Fruit fly (Drosophila melanogaster): ENCODE measurements around the gene CG7920.

Gene CG7920

DNA sequence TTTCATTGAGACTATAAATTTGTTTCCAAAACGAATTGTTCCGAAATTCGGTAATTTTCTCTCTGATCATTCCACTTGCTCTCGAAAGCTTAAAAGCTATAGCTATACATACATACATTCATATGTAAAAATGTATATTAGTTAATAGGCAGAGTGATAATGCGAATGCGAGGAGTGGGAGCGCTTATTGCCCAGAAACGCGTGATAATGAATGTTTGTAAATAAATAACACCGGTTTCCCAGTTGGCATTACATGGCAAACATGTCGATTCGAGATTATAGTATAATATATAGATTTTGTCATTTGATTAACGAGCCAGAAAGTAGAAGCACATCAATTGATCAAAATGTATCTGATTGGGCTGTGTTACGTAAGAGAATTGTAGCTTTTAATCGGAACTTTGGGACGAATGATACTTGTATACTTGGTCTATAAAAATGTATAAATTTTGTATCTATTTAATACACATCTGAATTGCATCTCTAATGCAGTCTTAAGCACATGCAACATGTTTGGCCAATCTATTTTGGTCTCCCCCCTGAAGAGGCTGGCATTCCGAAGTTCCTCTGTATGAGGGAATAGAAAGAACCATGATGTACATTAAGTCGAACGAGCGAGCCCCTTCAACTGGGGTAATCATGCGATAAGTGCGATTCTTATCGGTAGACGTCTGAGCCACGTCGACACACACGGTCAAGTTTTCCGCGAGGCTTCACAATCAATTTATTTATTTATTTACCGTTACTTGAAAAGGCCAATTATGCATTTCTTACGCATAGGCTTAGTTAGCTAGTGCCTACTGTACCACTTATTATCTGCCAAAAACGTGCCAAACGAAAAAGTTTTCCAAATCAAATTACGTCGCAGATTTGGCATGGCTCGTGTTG is 2.2 kb downstream of the CG7920 start (continued):
- TF ChIP-seq Xbp1 (GFP tag; optimal IDR thresholded peaks at IDR 0.05) = peak; percentile 18
- TF ChIP-seq ci (GFP tag; IDR thresholded peaks at IDR 0.05) = no peak
- peak; percentile 85 for TF ChIP-seq CG10274 (GFP tag; optimal IDR thresholded peaks at IDR 0.05)
- TF ChIP-seq Gsc (GFP tag; IDR thresholded peaks at IDR 0.05) = no peak
- TF ChIP-seq CG4617 (GFP tag; optimal IDR thresholded peaks at IDR 0.05; ENCODE audit: borderline replicate concordance) = no peak
- no peak for TF ChIP-seq CG3995 (GFP tag; optimal IDR thresholded peaks at IDR 0.05)
- TF ChIP-seq CG14965 (GFP tag; optimal IDR thresholded peaks at IDR 0.05; ENCODE audit: borderline replicate concordance) = no peak
- no peak for TF ChIP-seq sima (GFP tag; optimal IDR thresholded peaks at IDR 0.05)
- no peak for TF ChIP-seq Bgb (GFP tag; IDR thresholded peaks at IDR 0.05; ENCODE audit: partially characterized antibody)
- no peak for TF ChIP-seq CG18476 (GFP tag; optimal IDR thresholded peaks at IDR 0.05)
- no peak for TF ChIP-seq CG6654 (GFP tag; optimal IDR thresholded peaks at IDR 0.05)
- TF ChIP-seq dan (GFP tag; IDR thresholded peaks at IDR 0.05) = no peak
- TF ChIP-seq CG12659 (GFP tag; optimal IDR thresholded peaks at IDR 0.05) = peak; percentile 11
- peak; percentile 36; the same call in 1 of the 2 replicates for TF ChIP-seq al (GFP tag; IDR thresholded peaks at IDR 0.05)
- TF ChIP-seq hb (GFP tag; IDR thresholded peaks at IDR 0.05; ENCODE audit: partially characterized antibody) = no peak
- no peak for TF ChIP-seq Adf1 (GFP tag; IDR thresholded peaks at IDR 0.05)
- TF ChIP-seq CG7987 (GFP tag; optimal IDR thresholded peaks at IDR 0.05) = no peak
- TF ChIP-seq D19B (GFP tag; optimal IDR thresholded peaks at IDR 0.05) = peak; percentile 9
- no peak for TF ChIP-seq sr (GFP tag; IDR thresholded peaks at IDR 0.05)
- TF ChIP-seq Eip74EF (GFP tag; optimal IDR thresholded peaks at IDR 0.05) = no peak
- TF ChIP-seq Fer3 (tag; optimal IDR thresholded peaks at IDR 0.05) = peak; percentile 35
- no peak for TF ChIP-seq CG34422 (GFP tag; IDR thresholded peaks at IDR 0.05)
- 0 out of 2 replicates have a peak, but pooled peaks have one; percentile 39 for TF ChIP-seq CG11085 (GFP tag; IDR thresholded peaks at IDR 0.05)
- no peak for TF ChIP-seq CG17361 (GFP tag; IDR thresholded peaks at IDR 0.05)
- 0 out of 2 replicates have a peak, but pooled peaks have one; percentile 32 for TF ChIP-seq Ptx1 (GFP tag; IDR thresholded peaks at IDR 0.05)
- TF ChIP-seq CG14441 (GFP tag; IDR thresholded peaks at IDR 0.05) = 0 out of 2 replicates have a peak, but pooled peaks have one; percentile 42
- no peak for TF ChIP-seq CG1792 (GFP tag; optimal IDR thresholded peaks at IDR 0.05)
- TF ChIP-seq Atf3 (GFP tag; optimal IDR thresholded peaks at IDR 0.05) = no peak
- TF ChIP-seq crc (GFP tag; optimal IDR thresholded peaks at IDR 0.05) = no peak
- TF ChIP-seq CG2875 (GFP tag; optimal IDR thresholded peaks at IDR 0.05) = no peak
- no peak for TF ChIP-seq CG11093 (GFP tag; IDR thresholded peaks at IDR 0.05)
- no peak for TF ChIP-seq pum (GFP tag; optimal IDR thresholded peaks at IDR 0.05)
- peak; percentile 28 for TF ChIP-seq CG9727 (GFP tag; optimal IDR thresholded peaks at IDR 0.05)
- TF ChIP-seq dysf (GFP tag; IDR thresholded peaks at IDR 0.05) = peak; percentile 54; the same call in 2 of the 3 replicates
- no peak for TF ChIP-seq CG14667 (GFP tag; IDR thresholded peaks at IDR 0.05)
- no peak for TF ChIP-seq chm (GFP tag; IDR thresholded peaks at IDR 0.05)
- TF ChIP-seq danr (GFP tag; IDR thresholded peaks at IDR 0.05) = no peak
- TF ChIP-seq CG18599 (GFP tag; optimal IDR thresholded peaks at IDR 0.05) = peak; percentile 67
- TF ChIP-seq Hr39 (optimal IDR thresholded peaks at IDR 0.05) = no peak
- 0 out of 2 replicates have a peak, but pooled peaks have one; percentile 25 for TF ChIP-seq stc (GFP tag; IDR thresholded peaks at IDR 0.05)
- TF ChIP-seq D (optimal IDR thresholded peaks at IDR 0.05) = no peak
- no peak for TF ChIP-seq D (GFP tag; optimal IDR thresholded peaks at IDR 0.05)
- TF ChIP-seq Max (GFP tag; optimal IDR thresholded peaks at IDR 0.05) = no peak
- TF ChIP-seq kni (GFP tag; optimal IDR thresholded peaks at IDR 0.05) = no peak
- TF ChIP-seq CG9215 (GFP tag; IDR thresholded peaks at IDR 0.05) = peak; percentile 27; the same call in 1 of the 2 replicates
- no peak for TF ChIP-seq phol (tag; optimal IDR thresholded peaks at IDR 0.05)
- TF ChIP-seq dpn (GFP tag; optimal IDR thresholded peaks at IDR 0.05) = peak in 1 of 2 experiments; percentile 19
- TF ChIP-seq ATbp (GFP tag; optimal IDR thresholded peaks at IDR 0.05) = no peak
- TF ChIP-seq Sry-β (GFP tag; optimal IDR thresholded peaks at IDR 0.05) = no peak
